Fruit fly (Drosophila melanogaster): ENCODE results near the gene CG33272.
A peak's percentile ranks its signal among the peaks of the same experiment; 100 is the strongest.

The CG33272 gene

dm6 chr3L:11531994-11532732, 21.8 kb upstream of the CG33272 start (continued):
- TF ChIP-seq cad (GFP tag; optimal IDR thresholded peaks at IDR 0.05) (no peak), CG2678 (tag; optimal IDR thresholded peaks at IDR 0.05) (no peak), D (optimal IDR thresholded peaks at IDR 0.05) (no peak), D (GFP tag; optimal IDR thresholded peaks at IDR 0.05) (no peak), B-H2 (GFP tag; optimal IDR thresholded peaks at IDR 0.05) (peak; percentile 44), abd-A (tag; optimal IDR thresholded peaks at IDR 0.05) (peak; percentile 62)

- 0 out of 3 replicates have a peak, but pooled peaks have one; percentile 19 for TF ChIP-seq CG11456 (GFP tag; IDR thresholded peaks at IDR 0.05)
- TF ChIP-seq ind (GFP tag; optimal IDR thresholded peaks at IDR 0.05): no peak
- peak; percentile 3 for TF ChIP-seq CG7987 (GFP tag; optimal IDR thresholded peaks at IDR 0.05)
- TF ChIP-seq sug (tag; optimal IDR thresholded peaks at IDR 0.05): peak; percentile 11
- TF ChIP-seq lab (GFP tag; optimal IDR thresholded peaks at IDR 0.05): peak; percentile 60
- no peak for TF ChIP-seq Hand (GFP tag; optimal IDR thresholded peaks at IDR 0.05)
- peak; percentile 36 for TF ChIP-seq ATbp (GFP tag; optimal IDR thresholded peaks at IDR 0.05)
- TF ChIP-seq chinmo (GFP tag; IDR thresholded peaks at IDR 0.05; ENCODE audit: partially characterized antibody): 0 out of 4 replicates have a peak, but pooled peaks have one; percentile 16
- TF ChIP-seq CG33557 (GFP tag; optimal IDR thresholded peaks at IDR 0.05): no peak
- peak; percentile 9 for TF ChIP-seq CG10543 (GFP tag; optimal IDR thresholded peaks at IDR 0.05)
- 0 out of 2 replicates have a peak, but pooled peaks have one; percentile 8 for TF ChIP-seq tna (GFP tag; IDR thresholded peaks at IDR 0.05; ENCODE audit: partially characterized antibody)
- no peak for TF ChIP-seq kah (GFP tag; optimal IDR thresholded peaks at IDR 0.05)
- TF ChIP-seq maf-S (GFP tag; optimal IDR thresholded peaks at IDR 0.05): no peak
- peak; percentile 87 for TF ChIP-seq mirr (GFP tag; optimal IDR thresholded peaks at IDR 0.05)
- TF ChIP-seq otp (GFP tag; IDR thresholded peaks at IDR 0.05): no peak
- no peak for TF ChIP-seq Tbp (GFP tag; optimal IDR thresholded peaks at IDR 0.05)
- peak; percentile 37; the same call in 1 of the 2 replicates for TF ChIP-seq CG32532 (GFP tag; IDR thresholded peaks at IDR 0.05)
- peak; percentile 80 for TF ChIP-seq CG4360 (GFP tag; IDR thresholded peaks at IDR 0.05)
- peak; percentile 14 for TF ChIP-seq cwo (GFP tag; optimal IDR thresholded peaks at IDR 0.05)
- TF ChIP-seq Deaf1 (tag; optimal IDR thresholded peaks at IDR 0.05): no peak
- peak; percentile 51 for TF ChIP-seq exex (tag; optimal IDR thresholded peaks at IDR 0.05)
- TF ChIP-seq Mrtf (GFP tag; IDR thresholded peaks at IDR 0.05): 0 out of 3 replicates have a peak, but pooled peaks have one; percentile 8
- TF ChIP-seq CG11695 (GFP tag; IDR thresholded peaks at IDR 0.05): 0 out of 3 replicates have a peak, but pooled peaks have one; percentile 10
- peak; percentile 84 for TF ChIP-seq GATAe (GFP tag; conservative IDR thresholded peaks at IDR 0.05)
- no peak for TF ChIP-seq CG11085 (GFP tag; IDR thresholded peaks at IDR 0.05)
- TF ChIP-seq chif (GFP tag; optimal IDR thresholded peaks at IDR 0.05): no peak
- 0 out of 2 replicates have a peak, but pooled peaks have one; percentile 14 for TF ChIP-seq slbo (GFP tag; IDR thresholded peaks at IDR 0.05)
- peak; percentile 12 for TF ChIP-seq CG17359 (tag; optimal IDR thresholded peaks at IDR 0.05)
- TF ChIP-seq cg (GFP tag; optimal IDR thresholded peaks at IDR 0.05): peak; percentile 25
- TF ChIP-seq Med (GFP tag): peak; percentile 13
- TF ChIP-seq Lpt (GFP tag; optimal IDR thresholded peaks at IDR 0.05): no peak
- TF ChIP-seq caup (GFP tag; optimal IDR thresholded peaks at IDR 0.05; ENCODE audit: severe bottlenecking): peak; percentile 54
- peak; percentile 3 for TF ChIP-seq fd64A (GFP tag; optimal IDR thresholded peaks at IDR 0.05)
- 0 out of 3 replicates have a peak, but pooled peaks have one; percentile 30 for TF ChIP-seq ci (GFP tag; IDR thresholded peaks at IDR 0.05)
- peak; percentile 65; the same call in 1 of the 2 replicates for TF ChIP-seq rib (GFP tag; IDR thresholded peaks at IDR 0.05)
These were observed 20.9 kb upstream of the CG33272 start for dm6 chr3L:11531300-11531699.
